Worm (Caenorhabditis elegans) whole organism, L4/young adult: ENCODE data around the gene F36H1.11.

Experiments used
- dao-5 ChIP-seq: sonication (generic microtip); optimal IDR thresholded peaks from 2 replicates; lab custom pipeline; 2016; ENCODE audit warnings: missing genotype, missing genetic modification characterization, moderate library complexity, missing compliant biosample characterization
- him-1 ChIP-seq: sonication (generic microtip); optimal IDR thresholded peaks from 2 replicates; lab custom pipeline; 2016; ENCODE audit warnings: missing genotype, missing genetic modification reagents, missing genetic modification characterization, missing compliant biosample characterization

- TF ChIP-seq him-1 (no peak), dao-5 (tag; lab: Kevin White, UChicago) (no peak)
Measured at ce11 chrIV:11006383-11006782, 42.6 kb upstream of the F36H1.11 start.
